Worm (Caenorhabditis elegans) whole organism, mixed stage, embryonic: ENCODE results near the gene T05A7.7.

Source experiments
- M03D4.4 ChIP-seq: sonication (generic microtip); optimal IDR thresholded peaks from 2 replicates; lab custom pipeline; 2017; ENCODE audit warnings: mild to moderate bottlenecking, missing genetic modification characterization, missing compliant biosample characterization
- bed-3 ChIP-seq: fragments of 200-800 bp; sonication (Bioruptor generic); optimal IDR thresholded peaks from 3 replicates; lab custom pipeline; 2018; ENCODE audit warnings: mild to moderate bottlenecking, missing genetic modification characterization, moderate library complexity, missing compliant biosample characterization
- blmp-1 ChIP-seq: fragments of 150-350 bp; optimal IDR thresholded peaks from 2 replicates; lab custom pipeline; 2014; ENCODE audit warnings: missing biosample characterization, missing genetic modification characterization
- ceh-39 ChIP-seq: fragments of 150-350 bp; optimal IDR thresholded peaks from 2 replicates; lab custom pipeline; 2014; ENCODE audit warnings: missing biosample characterization, missing genetic modification characterization
- ceh-43 ChIP-seq: fragments of 200-800 bp; sonication (Bioruptor generic); optimal IDR thresholded peaks from 2 replicates; lab custom pipeline; 2018; ENCODE audit warnings: mild to moderate bottlenecking, missing genetic modification characterization, moderate library complexity, missing compliant biosample characterization
- ceh-83 ChIP-seq: fragments of 200-800 bp; sonication (Bioruptor generic); optimal IDR thresholded peaks from 2 replicates; lab custom pipeline; 2018; ENCODE audit warnings: mild to moderate bottlenecking, missing genetic modification characterization, missing compliant biosample characterization
- ces-1 ChIP-seq: fragments of 150-350 bp; optimal IDR thresholded peaks from 2 replicates; lab custom pipeline; 2014; ENCODE audit warnings: missing biosample characterization, missing genetic modification reagents, missing genetic modification characterization
- elt-1 ChIP-seq: sonication (generic microtip); optimal IDR thresholded peaks from 2 replicates; lab custom pipeline; 2017; ENCODE audit warnings: missing genetic modification characterization, mild to moderate bottlenecking, missing compliant biosample characterization, antibody characterized with exemption, moderate library complexity, borderline replicate concordance; ENCODE audit not compliant: insufficient read depth
- flh-1 ChIP-seq: fragments of 200-800 bp; sonication (Bioruptor generic); optimal IDR thresholded peaks from 2 replicates; lab custom pipeline; 2018; ENCODE audit warnings: mild to moderate bottlenecking, missing genetic modification characterization, moderate library complexity, missing compliant biosample characterization
- ham-2 ChIP-seq: fragments of 200-800 bp; sonication (Bioruptor generic); optimal IDR thresholded peaks from 2 replicates; lab custom pipeline; 2018; ENCODE audit warnings: mild to moderate bottlenecking, missing genetic modification characterization, missing compliant biosample characterization
- hlh-1 ChIP-seq: fragments of 150-350 bp; optimal IDR thresholded peaks from 2 replicates; lab custom pipeline; 2014; ENCODE audit warnings: missing biosample characterization, missing genetic modification reagents, missing genetic modification characterization
- lin-13 ChIP-seq: fragments of 150-350 bp; optimal IDR thresholded peaks from 2 replicates; lab custom pipeline; 2014; ENCODE audit warnings: missing biosample characterization, missing genetic modification characterization
- lsy-2 ChIP-seq: fragments of 150-350 bp; optimal IDR thresholded peaks from 2 replicates; lab custom pipeline; 2014; ENCODE audit warnings: missing biosample characterization, missing genetic modification characterization
- mab-5 ChIP-seq: fragments of 150-350 bp; optimal IDR thresholded peaks from 2 replicates; lab custom pipeline; 2014; ENCODE audit warnings: missing biosample characterization, missing genetic modification characterization
- mep-1 ChIP-seq: fragments of 150-350 bp; optimal IDR thresholded peaks from 2 replicates; lab custom pipeline; 2017; ENCODE audit warnings: missing biosample characterization, missing genetic modification reagents, missing genetic modification characterization, inconsistent platforms
- mls-2 ChIP-seq: sonication (generic microtip); optimal IDR thresholded peaks from 2 replicates; lab custom pipeline; 2016; ENCODE audit warnings: mild to moderate bottlenecking, missing genetic modification characterization, moderate library complexity, missing compliant biosample characterization
- nhr-2 ChIP-seq: fragments of 150-350 bp; optimal IDR thresholded peaks from 2 replicates; lab custom pipeline; 2014; ENCODE audit warnings: missing biosample characterization, missing genetic modification characterization
- nhr-237 ChIP-seq: fragments of 150-350 bp; optimal IDR thresholded peaks from 2 replicates; lab custom pipeline; 2014; ENCODE audit warnings: missing biosample characterization, missing genetic modification characterization
- nhr-28 ChIP-seq: fragments of 150-350 bp; optimal IDR thresholded peaks from 2 replicates; lab custom pipeline; 2014; ENCODE audit warnings: missing biosample characterization, missing genetic modification characterization
- nhr-76 ChIP-seq: sonication (generic microtip); optimal IDR thresholded peaks from 2 replicates; lab custom pipeline; 2017; ENCODE audit warnings: missing biosample characterization, missing genetic modification characterization
- pha-4 ChIP-seq: fragments of 150-350 bp; optimal IDR thresholded peaks from 2 replicates; lab custom pipeline; 2018; ENCODE audit warnings: missing biosample characterization, missing genetic modification reagents, missing genetic modification characterization
- sem-2 ChIP-seq: fragments of 200-800 bp; sonication (Bioruptor generic); optimal IDR thresholded peaks from 2 replicates; lab custom pipeline; 2018; ENCODE audit warnings: mild to moderate bottlenecking, missing genetic modification characterization, missing compliant biosample characterization
- sptf-1 ChIP-seq: sonication (generic microtip); optimal IDR thresholded peaks from 2 replicates; lab custom pipeline; 2017; ENCODE audit warnings: mild to moderate bottlenecking, missing genetic modification characterization, moderate library complexity, missing compliant biosample characterization
- tbx-8 ChIP-seq: fragments of 200-800 bp; sonication (Bioruptor generic); optimal IDR thresholded peaks from 2 replicates; lab custom pipeline; 2018; ENCODE audit warnings: mild to moderate bottlenecking, missing genetic modification characterization, moderate library complexity, missing compliant biosample characterization
- unc-120 ChIP-seq: sonication (generic microtip); optimal IDR thresholded peaks from 2 replicates; lab custom pipeline; 2017; ENCODE audit warnings: missing genetic modification characterization, missing compliant biosample characterization; ENCODE audit not compliant: poor library complexity, severe bottlenecking
- unc-39 ChIP-seq: fragments of 150-350 bp; optimal IDR thresholded peaks from 2 replicates; lab custom pipeline; 2014; ENCODE audit warnings: missing biosample characterization, missing genetic modification characterization
- zip-8 ChIP-seq: fragments of 150-350 bp; optimal IDR thresholded peaks from 2 replicates; lab custom pipeline; 2014; ENCODE audit warnings: missing biosample characterization, missing genetic modification characterization
- ztf-11 ChIP-seq: fragments of 150-350 bp; optimal IDR thresholded peaks from 2 replicates; lab custom pipeline; 2014; ENCODE audit warnings: missing biosample characterization, missing genetic modification characterization

Gene T05A7.7

ce11 chrII:4681391-4681790 lies at the start of gene T05A7.7:
Gene T05A7.7, minus strand, starts transcription at chrII:4681491.
- TF ChIP-seq lsy-2 (tag; lab: Kevin White, UChicago) = no peak
- TF ChIP-seq, all 35 proteins: peak for 0

ce11 chrII:4729733-4730132 lies 48.4 kb upstream of the T05A7.7 start, which contains the start of gene F41C3.7:
Gene F41C3.7, plus strand, starts transcription at chrII:4730033.
- TF ChIP-seq blmp-1 = no peak
- TF ChIP-seq elt-1 = no peak
- no peak for TF ChIP-seq nhr-28 (tag; lab: Kevin White, UChicago)
- no peak for TF ChIP-seq pha-4
- no peak for TF ChIP-seq ham-2 (GFP tag; lab: Kevin White, UChicago)
- TF ChIP-seq sem-2 = no peak
- no peak for TF ChIP-seq M03D4.4
- TF ChIP-seq unc-120 = no peak
- no peak for TF ChIP-seq sptf-1 (tag; lab: Kevin White, UChicago)
- no peak for TF ChIP-seq zip-8

ce11 chrII:4728687-4729086 lies 47.4 kb upstream of the T05A7.7 start:
- no peak for TF ChIP-seq lin-13 (tag; lab: Kevin White, UChicago)
- no peak for TF ChIP-seq bed-3 (GFP tag; lab: Kevin White, UChicago)
- TF ChIP-seq nhr-76 (tag; lab: Kevin White, UChicago) = no peak
- no peak for TF ChIP-seq elt-1
- TF ChIP-seq ceh-83 (GFP tag; lab: Kevin White, UChicago) = no peak
- no peak for TF ChIP-seq M03D4.4
- TF ChIP-seq ceh-43 = no peak
- TF ChIP-seq mep-1 (tag; lab: Kevin White, UChicago) = no peak
- TF ChIP-seq pha-4 = no peak
- TF ChIP-seq blmp-1 = no peak

ce11 chrII:4727769-4728168 lies 46.5 kb upstream of the T05A7.7 start, which contains the start of gene ttr-41:
Gene ttr-41, minus strand, starts transcription at chrII:4727869.
- TF ChIP-seq ceh-83 (GFP tag; lab: Kevin White, UChicago) = no peak
- TF ChIP-seq ztf-11 (tag; lab: Kevin White, UChicago) = no peak
- no peak for TF ChIP-seq mep-1 (tag; lab: Kevin White, UChicago)
- TF ChIP-seq nhr-237 (tag; lab: Kevin White, UChicago) = no peak
- TF ChIP-seq elt-1 = no peak
- TF ChIP-seq ces-1 (GFP tag; lab: Kevin White, UChicago) = no peak
- no peak for TF ChIP-seq tbx-8 (GFP tag; lab: Kevin White, UChicago)
- TF ChIP-seq, all 35 proteins: peak for 0

ce11 chrII:4726750-4727384 lies 45.6 kb upstream of the T05A7.7 start:
- no peak for TF ChIP-seq lsy-2 (tag; lab: Kevin White, UChicago)
- TF ChIP-seq pha-4 = no peak

DNA sequence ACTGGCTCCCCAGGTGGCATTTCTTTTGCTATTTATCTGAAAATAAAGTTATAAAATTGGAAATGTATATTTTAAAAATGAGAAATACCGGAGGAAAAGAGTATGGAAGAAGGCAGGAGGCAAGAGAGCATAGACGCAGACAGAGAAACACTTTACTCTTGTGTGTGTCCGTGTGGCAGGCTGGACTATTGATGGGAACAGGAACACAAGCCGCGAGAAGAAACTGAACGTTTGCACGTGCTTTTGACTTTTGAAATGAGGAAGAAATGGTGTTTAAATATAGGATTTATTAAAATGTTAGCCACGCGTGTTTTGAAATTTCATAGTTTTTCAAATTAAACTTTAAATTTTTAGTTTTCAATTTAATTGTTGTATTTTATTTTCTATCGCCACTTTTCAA lies 44.8 kb upstream of the T05A7.7 start, which contains the start of gene F10G7.10:
TSS of gene F10G7.10 (minus strand) at position 145 of the 400 bp plus-strand sequence.
- TF ChIP-seq hlh-1 (tag; lab: Kevin White, UChicago) (peak; percentile 12), mls-2 (tag; lab: Kevin White, UChicago) (no peak)

DNA sequence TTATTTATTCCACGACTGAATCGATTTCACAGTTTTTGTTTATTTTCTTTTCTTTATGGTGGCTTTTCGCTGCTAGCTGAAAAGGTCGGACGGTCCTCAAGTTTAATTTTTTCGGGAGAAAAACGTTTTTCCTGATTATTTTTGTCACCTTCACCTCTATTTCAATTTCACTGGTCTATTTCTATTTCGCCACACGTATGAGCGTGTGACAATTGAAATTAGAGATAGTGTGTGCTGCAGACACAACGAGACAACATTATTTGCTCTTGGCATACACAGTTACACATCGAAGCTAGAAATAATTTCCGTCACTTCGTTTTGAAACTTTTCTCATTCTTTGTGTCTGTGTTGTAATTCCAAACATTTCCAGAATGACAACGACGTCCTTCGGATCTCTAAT lies 34.4 kb upstream of the T05A7.7 start, which contains the start of gene F41C3.8:
TSS of gene F41C3.8 (plus strand) at position 371 of the 400 bp plus-strand sequence.
- TF ChIP-seq M03D4.4 (no peak), mab-5 (tag; lab: Kevin White, UChicago) (no peak), ceh-83 (GFP tag; lab: Kevin White, UChicago) (no peak), nhr-237 (tag; lab: Kevin White, UChicago) (no peak), ces-1 (GFP tag; lab: Kevin White, UChicago) (no peak), tbx-8 (GFP tag; lab: Kevin White, UChicago) (no peak)

DNA sequence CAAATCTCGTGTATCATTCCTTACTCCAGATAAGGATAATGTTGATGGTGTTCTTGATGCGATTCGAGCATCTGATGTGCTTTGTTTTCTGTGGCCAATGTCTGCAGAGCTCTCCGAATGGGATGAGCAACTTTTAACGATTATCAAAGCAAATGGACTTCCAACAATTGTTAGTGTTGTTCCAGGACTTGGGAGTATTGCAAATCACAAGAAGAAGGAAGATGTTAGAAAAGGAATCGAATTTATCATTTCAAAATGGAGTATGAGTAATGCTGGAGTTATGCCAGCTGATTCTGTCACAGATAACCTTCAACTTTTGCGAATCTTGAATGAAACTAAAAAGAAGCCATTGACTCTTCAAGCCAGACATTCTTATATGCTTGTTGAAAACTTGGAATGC lies 29.5 kb upstream of the T05A7.7 start:
- TF ChIP-seq lin-13 (tag; lab: Kevin White, UChicago) (no peak), tbx-8 (GFP tag; lab: Kevin White, UChicago) (no peak), ceh-43 (no peak), ceh-39 (tag; lab: Kevin White, UChicago) (no peak), unc-39 (tag; lab: Kevin White, UChicago) (no peak), ham-2 (GFP tag; lab: Kevin White, UChicago) (no peak), blmp-1 (no peak), sptf-1 (tag; lab: Kevin White, UChicago) (no peak), nhr-76 (tag; lab: Kevin White, UChicago) (no peak), unc-120 (no peak), flh-1 (GFP tag; lab: Kevin White, UChicago) (no peak), nhr-2 (tag; lab: Kevin White, UChicago) (no peak), ceh-83 (GFP tag; lab: Kevin White, UChicago) (no peak)
